Fruit fly (Drosophila melanogaster): ENCODE measurements around the gene CG12147.

Gene CG12147

DNA sequence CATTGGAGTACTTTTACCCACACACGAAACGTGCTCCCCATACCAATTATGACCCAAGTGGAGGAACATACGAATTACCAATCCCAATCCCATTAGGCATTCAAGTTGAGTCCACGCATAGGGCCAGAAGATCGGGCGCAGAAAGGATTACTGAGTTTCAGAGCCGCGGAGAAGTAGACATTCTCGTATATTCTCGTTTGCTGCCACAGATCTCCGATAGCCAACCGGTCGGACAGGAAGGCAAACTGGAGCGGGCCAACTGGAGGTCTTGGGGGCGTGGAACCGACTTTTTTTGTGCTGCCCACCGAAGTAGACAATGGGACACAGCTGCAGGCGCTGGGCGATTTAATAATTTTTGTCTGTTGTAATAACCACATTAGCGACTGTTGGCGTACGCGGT, 38.0 kb downstream of the CG12147 start:
- TF ChIP-seq psq (optimal IDR thresholded peaks at IDR 0.05): no peak
- no peak for TF ChIP-seq Dll (optimal IDR thresholded peaks at IDR 0.05)
- TF ChIP-seq pan (optimal IDR thresholded peaks at IDR 0.05): no peak
- TF ChIP-seq usp (GFP tag; optimal IDR thresholded peaks at IDR 0.05): no peak
- no peak for TF ChIP-seq CG8478 (optimal IDR thresholded peaks at IDR 0.05)
- TF ChIP-seq EcR (GFP tag; optimal IDR thresholded peaks at IDR 0.05): no peak

DNA sequence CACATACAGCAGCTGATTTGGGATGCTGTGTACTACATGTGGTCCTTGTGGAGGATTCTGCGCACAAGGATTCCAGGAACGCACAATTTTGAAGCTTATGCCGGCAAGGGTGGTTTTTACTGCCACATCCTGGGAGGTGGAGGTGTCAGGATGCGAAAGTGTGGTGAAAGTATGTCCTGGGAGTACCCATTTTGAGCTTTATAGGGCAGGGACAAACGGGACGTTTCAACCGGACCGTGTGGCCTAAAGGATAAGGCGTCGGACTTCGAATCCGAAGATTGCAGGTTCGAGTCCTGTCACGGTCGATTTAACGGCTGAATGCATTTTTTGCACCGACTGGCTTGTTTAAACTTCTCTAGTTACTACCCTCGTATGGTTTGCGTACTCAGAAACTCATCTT, 39.1 kb downstream of the CG12147 start:
- no peak for TF ChIP-seq Dll (optimal IDR thresholded peaks at IDR 0.05)
- TF ChIP-seq usp (GFP tag; optimal IDR thresholded peaks at IDR 0.05): no peak
- no peak for TF ChIP-seq CG8478 (optimal IDR thresholded peaks at IDR 0.05)
- no peak for TF ChIP-seq EcR (GFP tag; optimal IDR thresholded peaks at IDR 0.05)
- no peak for TF ChIP-seq pan (optimal IDR thresholded peaks at IDR 0.05)
- no peak for TF ChIP-seq psq (optimal IDR thresholded peaks at IDR 0.05)

DNA sequence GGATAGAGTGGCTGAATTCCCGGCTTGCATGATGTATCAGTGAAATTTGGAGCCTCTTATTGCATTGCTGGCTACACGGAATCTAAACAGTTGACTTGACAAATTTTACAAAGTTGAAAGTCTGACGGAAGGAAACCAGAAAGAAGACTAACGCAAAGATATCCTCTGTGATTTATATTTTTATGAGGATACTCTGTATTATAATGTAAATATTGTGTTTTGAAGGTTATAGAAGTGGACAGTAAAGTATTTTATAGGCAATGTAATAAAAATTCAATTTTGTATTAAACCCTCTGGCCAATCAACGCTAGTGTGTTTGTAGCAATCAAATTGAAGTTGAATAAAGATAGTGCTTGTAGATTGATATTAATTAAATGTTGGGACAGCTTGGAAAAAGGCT, 39.5 kb downstream of the CG12147 start, which contains the start of gene CG14668:
CG14668 (minus strand) TSS at position 101 of the 400 bp plus-strand sequence.
- TF ChIP-seq usp (GFP tag; optimal IDR thresholded peaks at IDR 0.05) (no peak), CG8478 (optimal IDR thresholded peaks at IDR 0.05) (no peak), psq (optimal IDR thresholded peaks at IDR 0.05) (no peak), Dll (optimal IDR thresholded peaks at IDR 0.05) (no peak), EcR (GFP tag; optimal IDR thresholded peaks at IDR 0.05) (no peak), pan (optimal IDR thresholded peaks at IDR 0.05) (no peak)

DNA sequence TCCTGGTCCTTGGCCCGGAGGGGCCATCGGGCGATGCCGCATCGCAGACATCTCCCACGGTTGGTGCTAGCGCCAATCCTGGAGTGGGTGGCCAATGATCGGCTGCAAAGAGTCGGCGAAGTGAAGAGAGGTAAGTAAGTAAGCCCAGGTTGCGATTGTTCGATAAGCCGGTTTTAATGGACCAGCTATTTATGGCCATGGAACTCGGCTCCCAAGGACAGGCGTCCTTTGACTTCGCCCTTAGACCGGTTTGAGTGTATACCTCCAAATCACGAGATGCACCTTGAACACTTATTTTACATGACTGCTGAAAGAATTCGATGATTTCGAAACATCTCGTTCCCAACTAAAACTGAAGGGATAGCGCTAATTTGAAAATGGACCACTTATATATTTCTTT, 41.3 kb downstream of the CG12147 start:
- TF ChIP-seq usp (GFP tag; optimal IDR thresholded peaks at IDR 0.05): no peak
- TF ChIP-seq pan (optimal IDR thresholded peaks at IDR 0.05): no peak
- TF ChIP-seq EcR (GFP tag; optimal IDR thresholded peaks at IDR 0.05): no peak
- no peak for TF ChIP-seq psq (optimal IDR thresholded peaks at IDR 0.05)
- TF ChIP-seq CG8478 (optimal IDR thresholded peaks at IDR 0.05): no peak
- TF ChIP-seq Dll (optimal IDR thresholded peaks at IDR 0.05): no peak

DNA sequence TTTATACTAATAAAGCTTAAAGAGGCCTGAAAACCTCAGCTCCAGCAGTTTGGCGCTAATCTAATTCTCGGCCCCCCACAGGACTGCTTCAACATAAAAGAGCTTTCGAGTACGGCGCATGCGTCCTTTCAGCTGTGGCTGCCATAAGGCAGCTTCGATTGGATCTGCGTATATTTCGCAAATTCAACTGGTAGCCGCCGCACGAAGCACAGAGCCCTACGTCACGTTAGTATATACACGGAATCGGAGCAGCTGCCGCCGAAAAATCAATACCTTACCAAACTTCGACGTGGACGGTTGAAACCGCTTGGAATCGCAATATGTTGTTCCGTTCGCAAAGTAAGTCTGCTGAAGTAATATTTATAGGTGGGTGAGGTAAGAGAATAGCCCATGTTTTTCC, 50.4 kb downstream of the CG12147 start, which contains the start of gene 7B2:
7B2 (plus strand) TSS at position 169 of the 400 bp plus-strand sequence.
- TF ChIP-seq psq (optimal IDR thresholded peaks at IDR 0.05): no peak
- no peak for TF ChIP-seq EcR (GFP tag; optimal IDR thresholded peaks at IDR 0.05)
- no peak for TF ChIP-seq pan (optimal IDR thresholded peaks at IDR 0.05)
- TF ChIP-seq usp (GFP tag; optimal IDR thresholded peaks at IDR 0.05): no peak
- TF ChIP-seq CG8478 (optimal IDR thresholded peaks at IDR 0.05): no peak
- TF ChIP-seq Dll (optimal IDR thresholded peaks at IDR 0.05): no peak
